Fruit fly (Drosophila melanogaster) Kc167 (cell line): ENCODE measurements around the gene Exd2.

ENCODE experiments used
- Myc ChIP-seq: fragments of >200 bp; optimal IDR thresholded peaks from 2 replicates; lab custom pipeline; 2017; ENCODE audit warnings: missing external identifiers
- Sin3A ChIP-seq: fragments of >200 bp; optimal IDR thresholded peaks from 2 replicates; lab custom pipeline; 2018; ENCODE audit warnings: missing external identifiers
- h ChIP-seq: fragments of >200 bp; optimal IDR thresholded peaks from 3 replicates; lab custom pipeline; 2018; ENCODE audit warnings: missing external identifiers
- insv ChIP-seq: fragments of >200 bp; optimal IDR thresholded peaks from 3 replicates; lab custom pipeline; 2018; ENCODE audit warnings: missing external identifiers
- psq ChIP-seq: fragments of >200 bp; optimal IDR thresholded peaks from 2 replicates; lab custom pipeline; 2017; ENCODE audit warnings: missing external identifiers
- ttk ChIP-seq: sonication (Bioruptor generic); optimal IDR thresholded peaks from 2 replicates; lab custom pipeline; 2017; ENCODE audit warnings: missing external identifiers

Exd2 gene

dm6 chr3R:11435537-11436234 is at the start of gene Exd2, which contains the start of gene CG5281:
Exd2 (minus strand) TSS chr3R:11435703.
CG5281 (plus strand) TSS chr3R:11435850.
- no peak for TF ChIP-seq Sin3A (lab: Kevin White, UChicago)
- TF ChIP-seq Myc: no peak
- no peak for TF ChIP-seq h (lab: Kevin White, UChicago)
- no peak for TF ChIP-seq ttk (lab: Kevin White, UChicago)

dm6 chr3R:11483328-11483868 is 47.9 kb upstream of the Exd2 start:
- TF ChIP-seq Sin3A (lab: Kevin White, UChicago) (no peak), ttk (lab: Kevin White, UChicago) (no peak)

- TF ChIP-seq h (lab: Kevin White, UChicago) (no peak), ttk (lab: Kevin White, UChicago) (no peak), Sin3A (lab: Kevin White, UChicago) (no peak), psq (lab: Kevin White, UChicago) (no peak), insv (lab: Kevin White, UChicago) (no peak), Myc (no peak)
Observed at dm6 chr3R:11469745-11470144, 34.2 kb upstream of the Exd2 start.

- no peak for TF ChIP-seq psq (lab: Kevin White, UChicago)
- TF ChIP-seq Sin3A (lab: Kevin White, UChicago): no peak
- TF ChIP-seq Myc: no peak
- TF ChIP-seq insv (lab: Kevin White, UChicago): no peak
- no peak for TF ChIP-seq ttk (lab: Kevin White, UChicago)
- no peak for TF ChIP-seq h (lab: Kevin White, UChicago)
Observed at dm6 chr3R:11467812-11468211, 32.3 kb upstream of the Exd2 start.

dm6 chr3R:11460502-11461358 is 25.2 kb upstream of the Exd2 start, which contains the start of gene PGRP-LB:
PGRP-LB (minus strand) TSS chr3R:11460552.
- TF ChIP-seq psq (lab: Kevin White, UChicago) (no peak), insv (lab: Kevin White, UChicago) (no peak), ttk (lab: Kevin White, UChicago) (no peak), h (lab: Kevin White, UChicago) (no peak), Myc (no peak), Sin3A (lab: Kevin White, UChicago) (no peak)

- no peak for TF ChIP-seq insv (lab: Kevin White, UChicago)
- no peak for TF ChIP-seq Sin3A (lab: Kevin White, UChicago)
- no peak for TF ChIP-seq psq (lab: Kevin White, UChicago)
- no peak for TF ChIP-seq h (lab: Kevin White, UChicago)
- no peak for TF ChIP-seq ttk (lab: Kevin White, UChicago)
- TF ChIP-seq Myc: no peak
Observed at dm6 chr3R:11458851-11459175, 23.3 kb upstream of the Exd2 start.

- TF ChIP-seq Sin3A (lab: Kevin White, UChicago): no peak
- no peak for TF ChIP-seq psq (lab: Kevin White, UChicago)
- TF ChIP-seq insv (lab: Kevin White, UChicago): no peak
Observed at dm6 chr3R:11458022-11458850, 22.7 kb upstream of the Exd2 start.

dm6 chr3R:11457286-11457685 is 21.8 kb upstream of the Exd2 start:
- TF ChIP-seq psq (lab: Kevin White, UChicago) (no peak), ttk (lab: Kevin White, UChicago) (no peak), insv (lab: Kevin White, UChicago) (no peak), h (lab: Kevin White, UChicago) (no peak), Myc (no peak), Sin3A (lab: Kevin White, UChicago) (no peak)

dm6 chr3R:11456539-11456938 is 21.0 kb upstream of the Exd2 start:
- TF ChIP-seq insv (lab: Kevin White, UChicago) (no peak), h (lab: Kevin White, UChicago) (no peak), Myc (no peak), psq (lab: Kevin White, UChicago) (no peak)

- no peak for TF ChIP-seq h (lab: Kevin White, UChicago)
Observed at dm6 chr3R:11454210-11454904, 18.9 kb upstream of the Exd2 start.

- TF ChIP-seq h (lab: Kevin White, UChicago) (no peak), Sin3A (lab: Kevin White, UChicago) (no peak), psq (lab: Kevin White, UChicago) (no peak), insv (lab: Kevin White, UChicago) (no peak)
Observed at dm6 chr3R:11452041-11452440, 16.5 kb upstream of the Exd2 start.
